Worm (Caenorhabditis elegans): ENCODE measurements around the gene C49C8.5.

The C49C8.5 gene

ce11 chrIV:8650696-8651095 is 2.8 kb downstream of the C49C8.5 start, which contains the start of gene C49C8.2:
C49C8.2 (plus strand) TSS chrIV:8651088.
- TF ChIP-seq him-1 (tag; optimal IDR thresholded peaks at IDR 0.05) (no peak), dao-5 (tag; optimal IDR thresholded peaks at IDR 0.05) (no peak), W03F9.2 (tag; optimal IDR thresholded peaks at IDR 0.05) (no peak)

- no peak for TF ChIP-seq him-1 (tag; optimal IDR thresholded peaks at IDR 0.05)
- TF ChIP-seq dao-5 (tag; optimal IDR thresholded peaks at IDR 0.05), result no peak
- TF ChIP-seq W03F9.2 (tag; optimal IDR thresholded peaks at IDR 0.05), result no peak
These were observed 5.0 kb downstream of the C49C8.5 start, which contains the start of gene cyp-33E1 for ce11 chrIV:8648502-8648901. cyp-33E1 (minus strand) TSS chrIV:8648602.

DNA sequence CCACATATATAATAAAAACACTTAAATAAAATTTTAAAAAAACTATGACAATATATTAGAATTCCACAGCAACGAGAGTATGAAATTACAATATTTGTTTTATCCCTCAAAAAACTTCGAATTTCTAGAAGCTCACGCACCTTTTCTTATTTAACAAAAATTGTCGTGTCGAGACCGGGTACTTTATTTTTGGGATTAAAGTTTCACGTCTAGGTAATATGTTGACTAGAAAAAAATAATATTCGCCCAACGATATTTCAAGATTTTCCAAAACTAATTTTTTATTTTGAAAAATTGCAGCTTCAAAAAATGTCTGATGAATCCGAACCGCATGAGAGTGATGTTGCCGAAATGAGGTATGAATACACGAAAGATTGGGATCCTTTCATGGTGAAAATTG is 9.0 kb downstream of the C49C8.5 start, which contains the start of gene C49C8.3:
TSS of gene C49C8.3 (plus strand) at position 301 of the 400 bp plus-strand sequence.
- TF ChIP-seq dao-5 (tag; optimal IDR thresholded peaks at IDR 0.05), result no peak
- TF ChIP-seq W03F9.2 (tag; optimal IDR thresholded peaks at IDR 0.05), result no peak
- TF ChIP-seq him-1 (tag; optimal IDR thresholded peaks at IDR 0.05), result no peak

- TF ChIP-seq W03F9.2 (tag; optimal IDR thresholded peaks at IDR 0.05) (no peak), dao-5 (tag; optimal IDR thresholded peaks at IDR 0.05) (no peak), him-1 (tag; optimal IDR thresholded peaks at IDR 0.05) (no peak)
These were observed 14.7 kb downstream of the C49C8.5 start, which contains the start of gene F42A9.9 for ce11 chrIV:8638761-8639160. F42A9.9 (minus strand) TSS chrIV:8638861.

- TF ChIP-seq him-1 (tag; optimal IDR thresholded peaks at IDR 0.05), result no peak
- TF ChIP-seq W03F9.2 (tag; optimal IDR thresholded peaks at IDR 0.05), result no peak
- TF ChIP-seq dao-5 (tag; optimal IDR thresholded peaks at IDR 0.05), result no peak
These were observed 22.4 kb downstream of the C49C8.5 start, which contains the start of gene dgk-4 for ce11 chrIV:8631033-8631432. dgk-4 (plus strand) TSS chrIV:8631333.

ce11 chrIV:8630243-8630642 is 23.2 kb downstream of the C49C8.5 start:
- no peak for TF ChIP-seq dao-5 (tag; optimal IDR thresholded peaks at IDR 0.05)
- no peak for TF ChIP-seq him-1 (tag; optimal IDR thresholded peaks at IDR 0.05)
- TF ChIP-seq W03F9.2 (tag; optimal IDR thresholded peaks at IDR 0.05), result no peak

DNA sequence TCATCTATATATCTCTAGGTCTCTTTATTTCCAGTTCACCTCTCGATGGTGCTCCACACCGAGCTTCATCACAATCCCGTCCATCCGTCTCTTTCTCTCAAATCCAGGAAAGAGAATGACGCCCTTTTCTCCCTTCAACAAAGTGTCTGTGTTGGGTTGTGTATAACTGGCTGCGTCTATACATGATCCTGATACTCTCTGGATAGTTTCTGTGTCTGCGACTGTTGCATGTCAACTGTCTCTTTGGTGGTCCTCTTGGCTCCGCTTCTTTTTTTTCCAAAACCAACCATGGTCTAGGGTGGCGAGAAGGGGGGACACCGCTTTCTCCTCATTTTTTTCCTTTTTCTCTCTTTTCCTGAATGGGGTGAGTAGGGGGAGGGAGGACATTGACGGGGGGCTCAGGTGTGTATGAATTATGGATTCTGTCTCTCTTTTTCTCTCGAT is 23.8 kb downstream of the C49C8.5 start:
- TF ChIP-seq him-1 (tag; optimal IDR thresholded peaks at IDR 0.05) (peak; percentile 67), dao-5 (tag; optimal IDR thresholded peaks at IDR 0.05) (no peak)

ce11 chrIV:8628262-8628661 is 25.2 kb downstream of the C49C8.5 start:
- TF ChIP-seq dao-5 (tag; optimal IDR thresholded peaks at IDR 0.05) (no peak), him-1 (tag; optimal IDR thresholded peaks at IDR 0.05) (no peak), W03F9.2 (tag; optimal IDR thresholded peaks at IDR 0.05) (no peak)

- TF ChIP-seq him-1 (tag; optimal IDR thresholded peaks at IDR 0.05), result no peak
- no peak for TF ChIP-seq W03F9.2 (tag; optimal IDR thresholded peaks at IDR 0.05)
- no peak for TF ChIP-seq dao-5 (tag; optimal IDR thresholded peaks at IDR 0.05)
These were observed 26.1 kb downstream of the C49C8.5 start, which contains the start of gene F42A9.11 for ce11 chrIV:8627328-8627727. F42A9.11 (plus strand) TSS chrIV:8627637.

DNA sequence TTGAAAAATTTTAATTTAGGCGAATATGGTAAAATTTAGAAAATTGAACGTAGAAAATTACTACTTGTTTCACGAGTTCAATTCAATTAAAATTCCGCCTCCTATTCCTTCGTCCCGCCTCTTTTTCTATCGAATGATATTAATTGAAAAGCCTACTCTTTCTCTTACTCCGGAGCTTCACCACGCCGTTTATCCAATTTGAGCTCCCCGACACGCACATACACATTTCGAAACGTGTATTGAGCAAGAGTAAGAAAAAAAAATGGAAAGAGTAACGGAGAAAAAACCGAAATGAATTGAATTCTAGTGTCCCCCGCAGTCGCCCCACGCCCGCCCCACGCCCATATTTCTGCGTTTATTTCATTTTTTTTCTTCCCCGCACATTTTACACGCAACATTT is 27.2 kb downstream of the C49C8.5 start:
- TF ChIP-seq dao-5 (tag; optimal IDR thresholded peaks at IDR 0.05) (no peak), him-1 (tag; optimal IDR thresholded peaks at IDR 0.05) (no peak), W03F9.2 (tag; optimal IDR thresholded peaks at IDR 0.05) (no peak)

- TF ChIP-seq him-1 (tag; optimal IDR thresholded peaks at IDR 0.05) (no peak), dao-5 (tag; optimal IDR thresholded peaks at IDR 0.05) (no peak)
These were observed 27.7 kb downstream of the C49C8.5 start for ce11 chrIV:8625730-8626129.

DNA sequence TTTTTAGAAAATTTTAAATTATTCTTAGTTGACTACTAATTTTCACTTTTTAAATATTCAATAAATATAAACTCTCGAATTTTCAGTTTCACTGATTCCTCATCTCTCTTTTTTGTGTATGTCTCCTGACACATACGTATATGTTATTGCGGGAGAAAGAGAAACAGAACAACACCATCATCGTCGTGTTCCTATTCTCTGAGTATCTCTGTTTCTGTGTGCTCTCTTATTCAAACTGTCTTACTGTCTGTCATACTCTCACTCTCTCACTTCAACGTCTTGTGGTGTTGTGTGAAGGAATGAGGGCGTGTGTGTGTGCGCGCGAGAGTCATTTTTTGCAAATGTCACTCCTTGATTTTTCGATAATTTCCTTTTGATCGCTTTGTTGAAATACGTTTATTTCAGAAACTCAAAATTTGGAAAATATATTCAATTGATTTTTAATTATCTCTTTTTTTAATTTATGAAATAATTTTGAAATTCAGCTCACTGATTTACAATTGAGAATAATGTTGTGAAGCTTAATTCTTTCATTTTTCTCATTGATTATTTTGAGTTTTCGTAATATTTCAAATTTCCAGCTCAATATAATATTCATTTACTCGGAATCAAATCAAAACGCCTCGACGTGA is 33.2 kb downstream of the C49C8.5 start, which contains the start of gene lin-49:
TSS of gene lin-49 (plus strand) at position 582 of the 632 bp plus-strand sequence.
- TF ChIP-seq dao-5 (tag; optimal IDR thresholded peaks at IDR 0.05) (no peak), W03F9.2 (tag; optimal IDR thresholded peaks at IDR 0.05) (peak; percentile 61)

DNA sequence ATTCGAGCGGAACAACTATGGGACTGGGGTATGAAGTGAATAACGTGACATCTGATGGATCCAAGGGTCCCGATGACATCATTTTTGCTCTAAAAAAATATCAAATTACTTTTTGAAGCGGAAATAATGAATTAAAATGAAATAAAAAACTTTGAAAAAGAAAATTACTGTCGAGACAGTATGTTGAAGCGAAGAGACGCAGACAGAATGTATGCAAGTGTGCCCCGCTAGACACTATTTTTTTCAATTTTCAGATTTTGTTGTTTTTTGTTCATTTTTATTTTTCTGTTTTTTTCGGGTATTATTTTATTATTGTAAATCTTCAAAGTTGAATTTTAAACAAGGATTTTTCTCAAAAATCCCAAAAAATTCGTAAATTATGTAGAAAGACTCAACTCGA is 34.8 kb downstream of the C49C8.5 start, which contains the start of gene F42A9.8:
TSS of gene F42A9.8 (minus strand) at position 88 of the 400 bp plus-strand sequence.
- TF ChIP-seq W03F9.2 (tag; optimal IDR thresholded peaks at IDR 0.05) (peak; percentile 20), him-1 (tag; optimal IDR thresholded peaks at IDR 0.05) (no peak)

DNA sequence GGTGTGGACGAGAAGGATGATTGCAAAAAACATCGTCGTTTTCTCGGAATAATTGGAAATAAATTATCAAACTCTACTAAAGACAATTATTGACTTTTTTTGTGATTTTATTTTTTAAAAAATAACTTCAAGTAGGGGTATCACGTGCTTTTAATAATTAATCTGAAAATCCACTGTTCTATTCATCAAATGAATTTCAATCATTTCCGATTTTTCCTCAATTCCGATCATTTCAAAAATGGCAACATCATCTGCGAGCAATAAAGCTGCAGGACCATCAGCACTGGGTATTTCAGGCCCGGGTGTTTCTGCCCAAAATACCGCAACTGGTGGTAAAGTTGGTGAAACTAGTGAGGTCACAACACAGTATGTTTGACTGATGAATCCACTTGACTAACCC is 36.4 kb downstream of the C49C8.5 start, which contains the start of the genes F42A9.7 and F42A9.3:
TSS of gene F42A9.7 (minus strand) at position 101 of the 400 bp plus-strand sequence.
TSS of gene F42A9.3 (plus strand) at position 214 of the 400 bp plus-strand sequence.
- TF ChIP-seq W03F9.2 (tag; optimal IDR thresholded peaks at IDR 0.05) (no peak), him-1 (tag; optimal IDR thresholded peaks at IDR 0.05) (no peak), dao-5 (tag; optimal IDR thresholded peaks at IDR 0.05) (no peak)

Measured in whole organism, L4/young adult.